Fruit fly (Drosophila melanogaster): Measurements from ENCODE around the gene CG31704.

DNA sequence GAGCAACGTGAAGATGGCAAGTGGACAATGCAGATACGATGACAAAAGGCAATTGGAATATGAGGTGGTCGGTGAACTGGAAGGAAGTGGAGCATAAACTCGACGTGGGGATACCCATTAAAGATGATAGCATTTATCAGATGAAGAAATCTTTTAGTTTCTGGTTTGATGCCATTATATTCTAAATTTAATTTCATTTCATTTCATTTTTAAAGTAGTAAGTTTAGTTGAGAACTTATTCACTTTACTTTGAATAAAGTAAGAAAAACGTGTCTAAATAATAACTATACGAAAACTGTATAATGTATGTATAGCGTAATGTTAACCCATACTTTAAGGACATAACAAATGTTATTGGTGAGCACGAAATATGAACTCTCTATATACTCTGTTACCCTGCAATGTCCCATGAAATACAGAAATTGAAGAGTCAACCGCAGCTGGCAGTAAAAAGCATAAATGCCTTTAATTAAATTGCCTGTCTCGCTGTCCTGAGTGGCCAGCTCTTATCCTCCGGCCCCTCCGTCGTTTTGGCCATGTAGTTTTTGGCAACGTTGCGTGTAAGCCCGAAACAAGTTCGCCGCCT, 30.5 kb downstream of the CG31704 start:
- TF ChIP-seq Camta (GFP tag; optimal IDR thresholded peaks at IDR 0.05) = no peak
- no peak for TF ChIP-seq pros (GFP tag; optimal IDR thresholded peaks at IDR 0.05)
